Worm (Caenorhabditis elegans): ENCODE results near the gene C36A4.10.

C36A4.10 gene

ce11 chrIII:3800240-3800933 is 30.9 kb downstream of the C36A4.10 start, which contains the start of gene mtm-3 (continued):
- TF ChIP-seq F44E2.7 (GFP tag; IDR thresholded peaks at IDR 0.05) (no peak), vab-7 (GFP tag; IDR thresholded peaks at IDR 0.05) (no peak), unc-62 (GFP tag; optimal IDR thresholded peaks at IDR 0.05 in 1 of 2) (peak in 1 of 2 experiments; percentile 90), unc-62 (tag; optimal IDR thresholded peaks at IDR 0.05) (no peak), nhr-28 (tag; optimal IDR thresholded peaks at IDR 0.05) (peak; percentile 27), daf-16 (GFP tag; optimal IDR thresholded peaks at IDR 0.05) (no peak), daf-16 (tag; optimal IDR thresholded peaks at IDR 0.05) (peak; percentile 68), dmd-9 (GFP tag; IDR thresholded peaks at IDR 0.05) (no peak), dpl-1 (GFP tag; optimal IDR thresholded peaks at IDR 0.05) (no peak), gei-8 (GFP tag; optimal IDR thresholded peaks at IDR 0.05) (no peak), lsy-2 (tag; optimal IDR thresholded peaks at IDR 0.05) (no peak), lir-3 (tag; optimal IDR thresholded peaks at IDR 0.05) (no peak), lin-1 (GFP tag; IDR thresholded peaks at IDR 0.05) (no peak), pqm-1 (tag; optimal IDR thresholded peaks at IDR 0.05) (peak; percentile 26), fos-1 (tag; optimal IDR thresholded peaks at IDR 0.05) (no peak), dve-1 (tag; optimal IDR thresholded peaks at IDR 0.05; ENCODE audit: insufficient read depth) (peak; percentile 36), sdz-12 (GFP tag; optimal IDR thresholded peaks at IDR 0.05) (no peak), lin-15B (tag; optimal IDR thresholded peaks at IDR 0.05) (no peak), mxl-3 (GFP tag; optimal IDR thresholded peaks at IDR 0.05) (peak; percentile 33), egl-43 (GFP tag; IDR thresholded peaks at IDR 0.05) (no peak), ztf-11 (tag; optimal IDR thresholded peaks at IDR 0.05) (no peak), ztf-7 (tag; optimal IDR thresholded peaks at IDR 0.05) (no peak), hlh-11 (tag; optimal IDR thresholded peaks at IDR 0.05) (peak; percentile 23), nhr-76 (tag; optimal IDR thresholded peaks at IDR 0.05) (no peak), tag-97 (GFP tag; IDR thresholded peaks at IDR 0.05) (no peak), zfp-2 (tag; optimal IDR thresholded peaks at IDR 0.05) (no peak), daf-19 (GFP tag; conservative IDR thresholded peaks at IDR 0.05) (no peak), ceh-20 (GFP tag; IDR thresholded peaks at IDR 0.05) (no peak), ama-1 (optimal IDR thresholded peaks at IDR 0.05) (no peak), egl-27 (tag; optimal IDR thresholded peaks at IDR 0.05) (no peak), F37D6.2 (tag; optimal IDR thresholded peaks at IDR 0.05) (no peak), rbr-2 (tag; optimal IDR thresholded peaks at IDR 0.05) (no peak), daf-12 (tag; optimal IDR thresholded peaks at IDR 0.05) (no peak), ZK337.2 (GFP tag; IDR thresholded peaks at IDR 0.05) (no peak)

- no peak for TF ChIP-seq unc-39 (tag; optimal IDR thresholded peaks at IDR 0.05)
- no peak for TF ChIP-seq nhr-42 (GFP tag; IDR thresholded peaks at IDR 0.05)
- TF ChIP-seq snpc-1.2 (GFP tag; IDR thresholded peaks at IDR 0.05): no peak
- peak; percentile 51 for TF ChIP-seq nhr-28 (tag; optimal IDR thresholded peaks at IDR 0.05)
- TF ChIP-seq zag-1 (tag; optimal IDR thresholded peaks at IDR 0.05): no peak
- TF ChIP-seq nhr-11 (tag; optimal IDR thresholded peaks at IDR 0.05): no peak
- TF ChIP-seq spr-1 (tag; optimal IDR thresholded peaks at IDR 0.05): no peak
- TF ChIP-seq pha-4 (GFP tag; IDR thresholded peaks at IDR 0.05): no peak
- no peak for TF ChIP-seq pha-4 (tag; optimal IDR thresholded peaks at IDR 0.05)
- TF ChIP-seq Y105C5A.15 (GFP tag; IDR thresholded peaks at IDR 0.05): no peak
- TF ChIP-seq lin-1 (GFP tag; IDR thresholded peaks at IDR 0.05): 0 out of 2 replicates have a peak, but pooled peaks have one; percentile 19
- no peak for TF ChIP-seq ztf-7 (tag; optimal IDR thresholded peaks at IDR 0.05)
- no peak for TF ChIP-seq saeg-2 (GFP tag; IDR thresholded peaks at IDR 0.05)
- TF ChIP-seq attf-4 (tag; optimal IDR thresholded peaks at IDR 0.05): no peak
- no peak for TF ChIP-seq spr-3 (GFP tag; optimal IDR thresholded peaks at IDR 0.05)
- no peak for TF ChIP-seq ceh-28 (tag; optimal IDR thresholded peaks at IDR 0.05)
- TF ChIP-seq unc-130 (GFP tag; optimal IDR thresholded peaks at IDR 0.05): no peak
- TF ChIP-seq gei-8 (GFP tag; optimal IDR thresholded peaks at IDR 0.05): no peak
- no peak for TF ChIP-seq set-16 (GFP tag; IDR thresholded peaks at IDR 0.05)
- no peak for TF ChIP-seq snpc-4 (tag; optimal IDR thresholded peaks at IDR 0.05)
- no peak for TF ChIP-seq rbr-2 (tag; optimal IDR thresholded peaks at IDR 0.05)
- TF ChIP-seq Y75B8A.6 (GFP tag; IDR thresholded peaks at IDR 0.05): no peak
- no peak for TF ChIP-seq zip-2 (tag; optimal IDR thresholded peaks at IDR 0.05)
- no peak for TF ChIP-seq dmd-8 (GFP tag; IDR thresholded peaks at IDR 0.05)
- no peak for TF ChIP-seq nhr-48 (tag; optimal IDR thresholded peaks at IDR 0.05)
Observed at ce11 chrIII:3799213-3799612, 32.1 kb downstream of the C36A4.10 start.
